Worm (Caenorhabditis elegans) whole organism, young adult: ENCODE data around the gene C33E10.10.

Source experiments
- B0336.3 ChIP-seq: fragments of 200-800 bp; sonication (Bioruptor generic); IDR thresholded peaks from 2 replicates; pipeline ENCODE4 v1.3.6; 2022; ENCODE audit warnings: missing genetic modification characterization, missing compliant biosample characterization
- C06A6.2 ChIP-seq: fragments of 200-800 bp; sonication (Bioruptor generic); conservative IDR thresholded peaks from 2 replicates; pipeline ENCODE4 v1.3.6; 2022; ENCODE audit warnings: missing genetic modification characterization, missing compliant biosample characterization
- D2030.7 ChIP-seq: fragments of 200-800 bp; sonication (Bioruptor generic); IDR thresholded peaks from 2 replicates; pipeline ENCODE4 v1.3.6; 2022; ENCODE audit warnings: missing genetic modification reagents, missing genetic modification characterization, missing compliant biosample characterization
- F22D6.2 ChIP-seq: sonication (generic microtip); optimal IDR thresholded peaks from 2 replicates; lab custom pipeline; 2016; ENCODE audit warnings: mild to moderate bottlenecking, missing genetic modification characterization, missing compliant biosample characterization
- F33H1.4 ChIP-seq: fragments of 200-800 bp; sonication (Bioruptor generic); IDR thresholded peaks from 2 replicates; pipeline ENCODE4 v1.3.6; 2022; ENCODE audit warnings: missing genetic modification reagents, missing genetic modification characterization, missing compliant biosample characterization
- F52B5.7 ChIP-seq: sonication (generic microtip); optimal IDR thresholded peaks from 2 replicates; lab custom pipeline; 2016; ENCODE audit warnings: mild to moderate bottlenecking, missing genetic modification characterization, missing compliant biosample characterization
- Y79H2A.3 ChIP-seq: fragments of 200-800 bp; sonication (Bioruptor generic); conservative IDR thresholded peaks from 2 replicates; pipeline ENCODE4 v1.3.6; 2022; ENCODE audit warnings: missing genetic modification reagents, missing genetic modification characterization, missing compliant biosample characterization
- Y95B8A.8 ChIP-seq: fragments of 200-800 bp; sonication (Bioruptor generic); IDR thresholded peaks from 2 replicates; pipeline ENCODE4 v1.3.6; 2022; ENCODE audit warnings: missing genetic modification reagents, missing genetic modification characterization, missing compliant biosample characterization
- attf-3 ChIP-seq: fragments of 200-800 bp; sonication (Bioruptor generic); conservative IDR thresholded peaks from 2 replicates; pipeline ENCODE4 v1.3.6; 2022; ENCODE audit warnings: missing genetic modification reagents, missing genetic modification characterization, missing compliant biosample characterization
- bed-2 ChIP-seq: fragments of 200-800 bp; sonication (Bioruptor generic); IDR thresholded peaks from 2 replicates; pipeline ENCODE4 v1.3.6; 2022; ENCODE audit warnings: missing genetic modification reagents, missing genetic modification characterization, missing compliant biosample characterization
- ceh-27 ChIP-seq: fragments of 200-800 bp; sonication (Bioruptor generic); optimal IDR thresholded peaks from 2 replicates; lab custom pipeline; 2018; ENCODE audit warnings: mild to moderate bottlenecking, missing genetic modification characterization, moderate library complexity, missing compliant biosample characterization
- ceh-40 ChIP-seq: fragments of 200-800 bp; sonication (Bioruptor generic); IDR thresholded peaks from 2 replicates; pipeline ENCODE4 v1.3.6; 2022; ENCODE audit warnings: missing genetic modification characterization, missing compliant biosample characterization
- ceh-58 ChIP-seq: fragments of 200-800 bp; sonication (Bioruptor generic); IDR thresholded peaks from 2 replicates; pipeline ENCODE4 v1.3.6; 2022; ENCODE audit warnings: missing genetic modification characterization, missing compliant biosample characterization
- dox-1 ChIP-seq: fragments of 200-800 bp; sonication (Bioruptor generic); IDR thresholded peaks from 2 replicates; pipeline ENCODE4 v1.3.6; 2022; ENCODE audit warnings: missing genetic modification reagents, missing genetic modification characterization, missing compliant biosample characterization
- dpff-1 ChIP-seq: sonication (generic microtip); optimal IDR thresholded peaks from 2 replicates; lab custom pipeline; 2017; ENCODE audit warnings: mild to moderate bottlenecking, missing genetic modification characterization, missing compliant biosample characterization
- egl-44 ChIP-seq: fragments of 200-800 bp; sonication (Bioruptor generic); IDR thresholded peaks from 2 replicates; pipeline ENCODE4 v1.3.6; 2022; ENCODE audit warnings: missing genetic modification reagents, missing genetic modification characterization, missing compliant biosample characterization
- gei-17 ChIP-seq: fragments of 200-800 bp; sonication (Bioruptor generic); optimal IDR thresholded peaks from 2 replicates; lab custom pipeline; 2018; ENCODE audit warnings: mild to moderate bottlenecking, missing genetic modification characterization, missing compliant biosample characterization
- hmg-1.2 ChIP-seq: fragments of 200-800 bp; sonication (Bioruptor generic); IDR thresholded peaks from 2 replicates; pipeline ENCODE4 v1.3.6; 2022; ENCODE audit warnings: missing genetic modification reagents, missing genetic modification characterization, missing compliant biosample characterization
- hsf-1 ChIP-seq: fragments of 200-800 bp; sonication (Bioruptor generic); IDR thresholded peaks from 2 replicates; pipeline ENCODE4 v1.3.6; 2022; ENCODE audit warnings: missing genetic modification reagents, missing genetic modification characterization, missing compliant biosample characterization
- let-607 ChIP-seq, 2 experiments: fragments of 200-800 bp in 1 of 2; sonication (Bioruptor generic) in 1 of 2; sonication (generic microtip) in 1 of 2; optimal IDR thresholded peaks; 2 replicates each; lab custom pipeline; 2016 to 2018; ENCODE audit warnings: mild to moderate bottlenecking in 2 of 2, missing compliant biosample characterization in 2 of 2, missing genetic modification characterization in 2 of 2, moderate library complexity in 2 of 2, missing genotype in 1 of 2
- lin-35 ChIP-seq, 3 experiments: fragments of 150-350 bp in 2 of 3; sonication (generic microtip) in 1 of 3; optimal IDR thresholded peaks; 2 replicates each; lab custom pipeline; 2014 to 2018; ENCODE audit warnings: missing biosample characterization in 3 of 3, missing genetic modification characterization in 3 of 3, missing genetic modification reagents in 3 of 3
- lir-1 ChIP-seq: fragments of 200-800 bp; sonication (Bioruptor generic); conservative IDR thresholded peaks from 2 replicates; pipeline ENCODE4 v1.3.6; 2022; ENCODE audit warnings: missing genetic modification reagents, missing genetic modification characterization, missing compliant biosample characterization
- mcd-1 ChIP-seq: fragments of 200-800 bp; sonication (Bioruptor generic); IDR thresholded peaks from 2 replicates; pipeline ENCODE4 v1.3.6; 2022; ENCODE audit warnings: missing genetic modification reagents, missing genetic modification characterization, missing compliant biosample characterization
- mel-28 ChIP-seq: sonication (generic microtip); optimal IDR thresholded peaks from 2 replicates; lab custom pipeline; 2016; ENCODE audit warnings: borderline replicate concordance, mild to moderate bottlenecking, missing genetic modification characterization, missing compliant biosample characterization
- nfya-1 ChIP-seq: sonication (generic microtip); optimal IDR thresholded peaks from 2 replicates; lab custom pipeline; 2017; ENCODE audit warnings: antibody characterized with exemption, missing compliant biosample characterization, missing genetic modification characterization, borderline replicate concordance; ENCODE audit not compliant: insufficient read depth
- nhr-179 ChIP-seq: sonication (generic microtip); optimal IDR thresholded peaks from 2 replicates; lab custom pipeline; 2016; ENCODE audit warnings: mild to moderate bottlenecking, missing genetic modification characterization, missing compliant biosample characterization
- nhr-27 ChIP-seq: fragments of 200-800 bp; sonication (Bioruptor generic); optimal IDR thresholded peaks from 2 replicates; lab custom pipeline; 2018; ENCODE audit warnings: mild to moderate bottlenecking, missing genetic modification characterization, moderate library complexity, missing compliant biosample characterization
- pbrm-1 ChIP-seq: fragments of 200-800 bp; sonication (Bioruptor generic); IDR thresholded peaks from 2 replicates; pipeline ENCODE4 v1.3.6; 2022; ENCODE audit warnings: missing genetic modification reagents, missing genetic modification characterization, missing compliant biosample characterization
- rec-8 ChIP-seq, 2 experiments: sonication (generic microtip); optimal IDR thresholded peaks; 2 replicates each; lab custom pipeline; 2016; ENCODE audit warnings: mild to moderate bottlenecking in 2 of 2, missing genetic modification characterization in 2 of 2, missing genetic modification reagents in 2 of 2, missing genotype in 2 of 2, missing biosample characterization in 1 of 2, missing compliant biosample characterization in 1 of 2, moderate library complexity in 1 of 2
- rpc-1 ChIP-seq, 2 experiments: fragments of 150-350 bp in 1 of 2; sonication (generic microtip) in 1 of 2; optimal IDR thresholded peaks; 2 replicates each; lab custom pipeline; 2014 to 2018; ENCODE audit warnings: missing biosample characterization in 1 of 2, missing genetic modification characterization in 1 of 2, missing genetic modification reagents in 1 of 2, missing genotype in 1 of 2
- sdz-38 ChIP-seq: sonication (generic microtip); optimal IDR thresholded peaks from 2 replicates; lab custom pipeline; 2016; ENCODE audit warnings: missing genotype, missing genetic modification characterization, missing compliant biosample characterization
- sea-2 ChIP-seq: fragments of 200-800 bp; sonication (Bioruptor generic); IDR thresholded peaks from 2 replicates; pipeline ENCODE4 v1.3.6; 2022; ENCODE audit warnings: missing genetic modification characterization, missing compliant biosample characterization
- snpc-1.3 ChIP-seq: sonication (generic microtip); optimal IDR thresholded peaks from 2 replicates; lab custom pipeline; 2017; ENCODE audit warnings: missing genetic modification characterization, mild to moderate bottlenecking, missing compliant biosample characterization, antibody characterized with exemption, moderate library complexity, missing genotype, missing genetic modification reagents; ENCODE audit not compliant: insufficient read depth
- snpc-4 ChIP-seq, 5 experiments: fragments of 150-350 bp in 1 of 5; sonication (generic microtip) in 4 of 5; optimal IDR thresholded peaks; 2 replicates each; lab custom pipeline; 2014 to 2018; ENCODE audit warnings: missing genetic modification characterization in 5 of 5, missing biosample characterization in 3 of 5, antibody characterized with exemption in 2 of 5, mild to moderate bottlenecking in 2 of 5, missing compliant biosample characterization in 2 of 5, missing genotype in 2 of 5, moderate library complexity in 2 of 5, missing genetic modification reagents in 1 of 5
- somi-1 ChIP-seq: fragments of 200-800 bp; sonication (Bioruptor generic); optimal IDR thresholded peaks from 2 replicates; lab custom pipeline; 2018; ENCODE audit warnings: mild to moderate bottlenecking, missing genetic modification characterization, missing compliant biosample characterization
- tbp1 ChIP-seq: fragments of 200-800 bp; sonication (Bioruptor generic); optimal IDR thresholded peaks from 2 replicates; lab custom pipeline; 2018; ENCODE audit warnings: mild to moderate bottlenecking, missing genetic modification characterization, missing compliant biosample characterization
- ztf-25 ChIP-seq: fragments of 200-800 bp; sonication (Bioruptor generic); IDR thresholded peaks from 2 replicates; pipeline ENCODE4 v1.3.6; 2022; ENCODE audit warnings: missing genetic modification reagents, missing genetic modification characterization, missing compliant biosample characterization

C33E10.10 gene

ce11 chrX:17300735-17301134 is 1.1 kb downstream of the C33E10.10 start:
- no peak for TF ChIP-seq ceh-58 (GFP tag; lab: Robert Waterston, UW)
- no peak for TF ChIP-seq snpc-4 (GFP tag; optimal IDR thresholded peaks at IDR 0.05; lab: Kevin White, UChicago)
- peak in 2 of 4 experiments; percentile 88 to 90 for TF ChIP-seq snpc-4 (tag; optimal IDR thresholded peaks at IDR 0.05; lab: Kevin White, UChicago)
- peak; percentile 32; the same call in 1 of the 2 replicates for TF ChIP-seq hmg-1.2 (GFP tag; lab: Robert Waterston, UW)
- TF ChIP-seq somi-1 (GFP tag; lab: Kevin White, UChicago): no peak
- no peak for TF ChIP-seq nhr-27 (tag; lab: Kevin White, UChicago)
- TF ChIP-seq C06A6.2: no peak

ce11 chrX:17297408-17297807 is 4.4 kb downstream of the C33E10.10 start:
- peak; percentile 69 for TF ChIP-seq mcd-1 (GFP tag; lab: Robert Waterston, UW)
- TF ChIP-seq F33H1.4 (GFP tag; lab: Robert Waterston, UW): no peak
- TF ChIP-seq hmg-1.2 (GFP tag; lab: Robert Waterston, UW): peak; percentile 21; the same call in 1 of the 2 replicates

- TF ChIP-seq let-607 (tag; optimal IDR thresholded peaks at IDR 0.05; lab: Kevin White, UChicago) (no peak), somi-1 (GFP tag; lab: Kevin White, UChicago) (no peak), snpc-1.3 (tag; lab: Kevin White, UChicago) (no peak), ceh-27 (GFP tag; lab: Kevin White, UChicago) (no peak), F52B5.7 (tag; lab: Kevin White, UChicago) (no peak), rec-8 (tag; optimal IDR thresholded peaks at IDR 0.05; lab: Kevin White, UChicago) (no peak), lin-35 (GFP tag; optimal IDR thresholded peaks at IDR 0.05; lab: Kevin White, UChicago) (no peak), F33H1.4 (GFP tag; lab: Robert Waterston, UW) (no peak)
Measured at ce11 chrX:17294728-17295127, 7.1 kb downstream of the C33E10.10 start, which contains the start of gene C33E10.8. TSS of gene C33E10.8 (minus strand) at chrX:17294828.

- TF ChIP-seq ztf-25 (GFP tag; lab: Robert Waterston, UW): no peak
- no peak for TF ChIP-seq Y79H2A.3
- TF ChIP-seq attf-3 (GFP tag; lab: Robert Waterston, UW): no peak
- TF ChIP-seq B0336.3 (GFP tag; lab: Robert Waterston, UW): no peak
- no peak for TF ChIP-seq mel-28 (tag; lab: Kevin White, UChicago)
- no peak for TF ChIP-seq D2030.7 (GFP tag; lab: Robert Waterston, UW)
Measured at ce11 chrX:17294019-17294418, 7.8 kb downstream of the C33E10.10 start.

ce11 chrX:17288378-17288777 is 13.4 kb downstream of the C33E10.10 start:
- TF ChIP-seq ztf-25 (GFP tag; lab: Robert Waterston, UW): no peak
- TF ChIP-seq lir-1: no peak
- 0 out of 2 replicates have a peak, but pooled peaks have one; percentile 40 for TF ChIP-seq egl-44 (GFP tag; lab: Robert Waterston, UW)
- peak; percentile 66; the same call in 1 of the 2 replicates for TF ChIP-seq ceh-40 (GFP tag; lab: Robert Waterston, UW)
- no peak for TF ChIP-seq let-607 (tag; optimal IDR thresholded peaks at IDR 0.05; lab: Kevin White, UChicago)
- TF ChIP-seq hsf-1 (GFP tag; lab: Robert Waterston, UW): peak; percentile 97
- TF ChIP-seq bed-2: no peak
- TF ChIP-seq mcd-1 (GFP tag; lab: Robert Waterston, UW): no peak
- TF ChIP-seq nhr-179 (tag; lab: Kevin White, UChicago): no peak
- TF ChIP-seq pbrm-1 (GFP tag; lab: Robert Waterston, UW): peak; percentile 41; the same call in 1 of the 2 replicates
- TF ChIP-seq Y95B8A.8 (GFP tag; lab: Robert Waterston, UW): no peak
- TF ChIP-seq tbp1: no peak
- no peak for TF ChIP-seq sdz-38 (tag; lab: Kevin White, UChicago)
- TF ChIP-seq F22D6.2: no peak
- peak; percentile 46 for TF ChIP-seq gei-17 (GFP tag; lab: Kevin White, UChicago)
- TF ChIP-seq rpc-1 (optimal IDR thresholded peaks at IDR 0.05; lab: Kevin White, UChicago): peak; percentile 12
- no peak for TF ChIP-seq rpc-1 (tag; optimal IDR thresholded peaks at IDR 0.05; lab: Kevin White, UChicago)
- TF ChIP-seq nfya-1: no peak
- no peak for TF ChIP-seq dpff-1
- TF ChIP-seq attf-3 (GFP tag; lab: Robert Waterston, UW): no peak
- TF ChIP-seq dox-1 (GFP tag; lab: Robert Waterston, UW): peak; percentile 83
- TF ChIP-seq ceh-58 (GFP tag; lab: Robert Waterston, UW): 0 out of 2 replicates have a peak, but pooled peaks have one; percentile 25
- TF ChIP-seq nhr-27 (tag; lab: Kevin White, UChicago): no peak
- TF ChIP-seq sea-2 (GFP tag; lab: Robert Waterston, UW): no peak
- peak; percentile 88 for TF ChIP-seq mel-28 (tag; lab: Kevin White, UChicago)
- TF ChIP-seq, all 124 proteins: peak for 9
